Fruit fly (Drosophila melanogaster) whole organism, embryonic: Measurements from ENCODE around the gene CG6236.

Experiments
- Atf3 ChIP-seq: fragments of 200-800 bp; sonication (Bioruptor generic); optimal IDR thresholded peaks from 3 replicates; lab custom pipeline; 2016; ENCODE audit warnings: missing biosample characterization, missing genetic modification characterization
- C15 ChIP-seq: fragments of 200-800 bp; sonication (Bioruptor generic); IDR thresholded peaks from 3 replicates; pipeline ENCODE4 v1.3.6; 2022; ENCODE audit warnings: missing biosample characterization, missing genetic modification characterization
- CG10431 ChIP-seq: fragments of 200-800 bp; sonication (Bioruptor generic); optimal IDR thresholded peaks from 3 replicates; lab custom pipeline; 2018; ENCODE audit warnings: missing biosample characterization, mild to moderate bottlenecking, missing genetic modification characterization
- CG10462 ChIP-seq: fragments of 200-800 bp; sonication (Bioruptor generic); optimal IDR thresholded peaks from 2 replicates; lab custom pipeline; 2016; ENCODE audit warnings: missing biosample characterization, missing genetic modification characterization
- CG11504 ChIP-seq: fragments of 200-800 bp; sonication (Bioruptor generic); optimal IDR thresholded peaks from 3 replicates; lab custom pipeline; 2019; ENCODE audit warnings: missing biosample characterization, mild to moderate bottlenecking, missing genetic modification characterization, moderate library complexity
- CG15269 ChIP-seq: fragments of 200-800 bp; sonication (Bioruptor generic); optimal IDR thresholded peaks from 2 replicates; lab custom pipeline; 2018; ENCODE audit warnings: missing biosample characterization, mild to moderate bottlenecking, missing genetic modification characterization, moderate library complexity
- CG15514 ChIP-seq: fragments of 200-800 bp; sonication (Bioruptor generic); optimal IDR thresholded peaks from 3 replicates; lab custom pipeline; 2017; ENCODE audit warnings: missing biosample characterization, missing genetic modification characterization, mild to moderate bottlenecking, moderate library complexity, missing genetic modification reagents
- CG15601 ChIP-seq: fragments of 200-800 bp; sonication (Bioruptor generic); optimal IDR thresholded peaks from 3 replicates; lab custom pipeline; 2019; ENCODE audit warnings: missing biosample characterization, mild to moderate bottlenecking, missing genetic modification characterization, moderate library complexity
- CG17186 ChIP-seq: fragments of 200-800 bp; sonication (Bioruptor generic); optimal IDR thresholded peaks from 3 replicates; lab custom pipeline; 2017; ENCODE audit warnings: missing biosample characterization, missing genetic modification reagents, missing genetic modification characterization
- CG18262 ChIP-seq: fragments of 200-800 bp; optimal IDR thresholded peaks from 3 replicates; lab custom pipeline; 2019; ENCODE audit warnings: missing biosample characterization, mild to moderate bottlenecking, missing genetic modification characterization, moderate library complexity
- CG2129 ChIP-seq: fragments of 200-800 bp; sonication (Bioruptor generic); IDR thresholded peaks from 2 replicates; pipeline ENCODE4 v1.3.6; 2022; ENCODE audit warnings: missing biosample characterization, missing genetic modification characterization; ENCODE audit not compliant: partially characterized antibody
- CG2712 ChIP-seq: fragments of 200-800 bp; optimal IDR thresholded peaks from 3 replicates; lab custom pipeline; 2019; ENCODE audit warnings: missing biosample characterization, mild to moderate bottlenecking, missing genetic modification characterization, moderate library complexity
- CG3163 ChIP-seq: fragments of 200-800 bp; sonication (Bioruptor generic); optimal IDR thresholded peaks from 3 replicates; lab custom pipeline; 2016; ENCODE audit warnings: missing biosample characterization, missing genetic modification characterization
- CG32772 ChIP-seq: fragments of 200-800 bp; sonication (Bioruptor generic); IDR thresholded peaks from 2 replicates; pipeline ENCODE4 v1.3.6; 2022; ENCODE audit warnings: missing biosample characterization, missing genetic modification characterization
- CG4707 ChIP-seq: fragments of 200-800 bp; sonication (Bioruptor generic); optimal IDR thresholded peaks from 2 replicates; lab custom pipeline; 2018; ENCODE audit warnings: missing biosample characterization, mild to moderate bottlenecking, missing genetic modification characterization, moderate library complexity
- CG4854 ChIP-seq: fragments of 200-800 bp; sonication (Bioruptor generic); optimal IDR thresholded peaks from 2 replicates; lab custom pipeline; 2016; ENCODE audit warnings: missing biosample characterization, missing genetic modification characterization, inconsistent platforms
- CG8290 ChIP-seq, 3 experiments: fragments of 200-800 bp; sonication (Bioruptor generic); optimal IDR thresholded peaks; 2 replicates each; lab custom pipeline; 2016 to 2019; ENCODE audit warnings: missing biosample characterization in 3 of 3, missing genetic modification characterization in 3 of 3, mild to moderate bottlenecking in 2 of 3, moderate library complexity in 1 of 3
- CG8478 ChIP-seq: fragments of >200 bp; optimal IDR thresholded peaks from 2 replicates; lab custom pipeline; 2018
- D19A ChIP-seq: fragments of 200-800 bp; optimal IDR thresholded peaks from 3 replicates; lab custom pipeline; 2019; ENCODE audit warnings: missing biosample characterization, mild to moderate bottlenecking, missing genetic modification characterization, moderate library complexity
- Dbx ChIP-seq: fragments of 200-800 bp; sonication (Bioruptor generic); IDR thresholded peaks from 3 replicates; pipeline ENCODE4 v1.3.6; 2022; ENCODE audit warnings: missing biosample characterization, missing genetic modification characterization
- Dip2 ChIP-seq: fragments of 200-800 bp; sonication (Bioruptor generic); IDR thresholded peaks from 2 replicates; pipeline ENCODE4 v1.3.6; 2022; ENCODE audit warnings: missing biosample characterization, missing genetic modification characterization
- E2f1 ChIP-seq: fragments of 200-800 bp; sonication (Bioruptor generic); IDR thresholded peaks from 2 replicates; pipeline ENCODE4 v1.3.6; 2022; ENCODE audit warnings: missing biosample characterization, missing genetic modification characterization
- HLHmδ ChIP-seq: fragments of 200-800 bp; sonication (Bioruptor generic); optimal IDR thresholded peaks from 2 replicates; lab custom pipeline; 2018; ENCODE audit warnings: missing biosample characterization, mild to moderate bottlenecking, missing genetic modification characterization, moderate library complexity
- Med ChIP-seq: fragments of 200-800 bp; sonication (Bioruptor generic); peaks from one replicate; lab custom pipeline; 2016; ENCODE audit warnings: missing biosample characterization, missing genetic modification characterization, mild to moderate bottlenecking, inconsistent platforms, moderate library complexity
- Mrtf ChIP-seq: fragments of 200-800 bp; sonication (Bioruptor generic); IDR thresholded peaks from 3 replicates; pipeline ENCODE4 v1.3.6; 2022; ENCODE audit warnings: missing biosample characterization, missing genetic modification characterization
- NC2β ChIP-seq: fragments of 200-800 bp; sonication (Bioruptor generic); optimal IDR thresholded peaks from 2 replicates; lab custom pipeline; 2016; ENCODE audit warnings: missing biosample characterization, missing genetic modification characterization
- Opbp ChIP-seq: fragments of 200-800 bp; sonication (Bioruptor generic); IDR thresholded peaks from 3 replicates; pipeline ENCODE4 v1.3.6; 2022; ENCODE audit warnings: missing biosample characterization, missing genetic modification characterization; ENCODE audit not compliant: partially characterized antibody
- Pdp1 ChIP-seq, 2 experiments: fragments of 200-800 bp; sonication (Bioruptor generic); optimal IDR thresholded peaks; 3 replicates each; lab custom pipeline; 2016; ENCODE audit warnings: missing biosample characterization in 2 of 2, missing genetic modification characterization in 2 of 2, mild to moderate bottlenecking in 1 of 2, moderate library complexity in 1 of 2
- bab2 ChIP-seq: fragments of 200-800 bp; sonication (Bioruptor generic); optimal IDR thresholded peaks from 2 replicates; lab custom pipeline; 2016; ENCODE audit warnings: missing biosample characterization, missing genetic modification characterization
- bsh ChIP-seq, 2 experiments: fragments of 200-800 bp; sonication (Bioruptor generic); optimal IDR thresholded peaks; 2 replicates each; lab custom pipeline; 2017 to 2018; ENCODE audit warnings: mild to moderate bottlenecking in 2 of 2, missing biosample characterization in 2 of 2, missing genetic modification characterization in 2 of 2, moderate library complexity in 1 of 2
- cg ChIP-seq: fragments of 200-800 bp; sonication (Bioruptor generic); optimal IDR thresholded peaks from 3 replicates; lab custom pipeline; 2019; ENCODE audit warnings: missing biosample characterization, mild to moderate bottlenecking, missing genetic modification characterization, moderate library complexity
- chm ChIP-seq: fragments of 200-800 bp; sonication (Bioruptor generic); IDR thresholded peaks from 2 replicates; pipeline ENCODE4 v1.3.6; 2022; ENCODE audit warnings: missing biosample characterization, missing genetic modification characterization
- ci ChIP-seq: fragments of 200-800 bp; sonication (Bioruptor generic); IDR thresholded peaks from 3 replicates; pipeline ENCODE4 v1.3.6; 2022; ENCODE audit warnings: missing biosample characterization, missing genetic modification characterization
- dimm ChIP-seq: fragments of 200-800 bp; sonication (Bioruptor generic); IDR thresholded peaks from 2 replicates; pipeline ENCODE4 v1.3.6; 2022; ENCODE audit warnings: missing biosample characterization, missing genetic modification characterization
- kah ChIP-seq: fragments of 200-800 bp; sonication (Bioruptor generic); optimal IDR thresholded peaks from 2 replicates; lab custom pipeline; 2018; ENCODE audit warnings: missing biosample characterization, mild to moderate bottlenecking, missing genetic modification characterization
- lilli ChIP-seq: fragments of 200-800 bp; sonication (Bioruptor generic); optimal IDR thresholded peaks from 3 replicates; lab custom pipeline; 2016; ENCODE audit warnings: missing biosample characterization, missing genetic modification characterization
- lov ChIP-seq, 2 experiments: fragments of 200-800 bp in 1 of 2; fragments of >200 bp in 1 of 2; sonication (Bioruptor generic) in 1 of 2; IDR thresholded peaks in 1 of 2; optimal IDR thresholded peaks in 1 of 2; 2 replicates in 1 of 2; 3 replicates in 1 of 2; pipeline versions ENCODE4 v1.3.6 to Lab custom; 2017 to 2022; ENCODE audit warnings: missing biosample characterization in 1 of 2, missing genetic modification characterization in 1 of 2
- p53 ChIP-seq: fragments of 200-800 bp; sonication (Bioruptor generic); optimal IDR thresholded peaks from 2 replicates; lab custom pipeline; 2016; ENCODE audit warnings: missing biosample characterization, missing genetic modification characterization
- pan ChIP-seq, 4 experiments: fragments of >200 bp in 3 of 4; fragments of 200-800 bp in 1 of 4; sonication (Bioruptor generic) in 1 of 4; optimal IDR thresholded peaks in 3 of 4; IDR thresholded peaks in 1 of 4; 2 replicates each; pipeline versions ENCODE4 v1.3.6 to Lab custom; 2017 to 2022; ENCODE audit warnings: missing biosample characterization in 2 of 4, missing genetic modification characterization in 2 of 4, mixed read lengths in 1 of 4
- pzg ChIP-seq: fragments of 200-800 bp; sonication (Bioruptor generic); optimal IDR thresholded peaks from 3 replicates; lab custom pipeline; 2018; ENCODE audit warnings: missing biosample characterization, mild to moderate bottlenecking, missing genetic modification characterization, moderate library complexity
- sd ChIP-seq: fragments of 200-800 bp; sonication (Bioruptor generic); optimal IDR thresholded peaks from 3 replicates; lab custom pipeline; 2018; ENCODE audit warnings: missing biosample characterization, mild to moderate bottlenecking, missing genetic modification characterization, moderate library complexity
- sens ChIP-seq: fragments of 200-800 bp; sonication (Bioruptor generic); peaks from one replicate; lab custom pipeline; 2016; ENCODE audit warnings: missing biosample characterization, missing genetic modification characterization

Gene CG6236

DNA sequence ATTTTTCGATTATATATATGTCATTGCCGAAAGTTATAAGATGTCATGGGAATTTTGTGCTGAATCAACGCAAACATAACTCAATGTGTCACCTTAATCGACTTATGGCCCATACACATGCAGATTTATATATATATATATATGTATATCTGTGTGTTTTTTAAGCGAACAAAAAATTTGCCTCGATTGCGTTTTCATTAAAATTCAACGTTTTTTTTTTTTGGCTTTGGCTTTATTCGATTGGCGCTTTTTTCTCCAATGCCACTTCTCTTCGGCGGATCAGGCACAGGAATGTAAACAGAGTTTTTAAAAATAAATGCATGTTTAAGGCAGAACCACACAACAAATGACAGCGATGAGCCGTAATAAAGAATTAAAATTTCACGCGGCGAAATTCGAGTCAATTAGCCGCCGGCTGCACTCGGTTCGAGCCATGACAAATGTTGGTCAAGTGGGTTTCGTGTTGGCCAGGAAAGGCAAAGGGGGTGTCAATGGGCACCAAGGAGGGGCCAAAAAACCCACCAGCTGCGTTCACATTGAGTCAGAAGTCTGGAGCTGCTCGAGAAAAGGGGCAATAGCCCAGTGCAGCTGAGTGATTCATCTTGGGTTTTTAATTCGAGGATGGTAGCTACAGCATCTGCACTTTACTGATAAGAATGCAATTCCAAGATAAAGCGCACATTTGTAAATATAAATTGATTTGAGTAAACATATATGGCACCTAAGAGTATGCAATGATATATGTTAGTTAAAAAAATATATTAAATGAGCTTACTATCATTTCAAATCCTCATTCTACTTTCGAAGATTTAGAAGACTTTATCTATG is 44.9 kb downstream of the CG6236 start:
- TF ChIP-seq Dbx (GFP tag; lab: Robert Waterston, UW) (0 out of 3 replicates have a peak, but pooled peaks have one; percentile 22), C15 (GFP tag; lab: Robert Waterston, UW) (0 out of 3 replicates have a peak, but pooled peaks have one; percentile 19), CG15514 (GFP tag; lab: Kevin White, UChicago) (no peak)

DNA sequence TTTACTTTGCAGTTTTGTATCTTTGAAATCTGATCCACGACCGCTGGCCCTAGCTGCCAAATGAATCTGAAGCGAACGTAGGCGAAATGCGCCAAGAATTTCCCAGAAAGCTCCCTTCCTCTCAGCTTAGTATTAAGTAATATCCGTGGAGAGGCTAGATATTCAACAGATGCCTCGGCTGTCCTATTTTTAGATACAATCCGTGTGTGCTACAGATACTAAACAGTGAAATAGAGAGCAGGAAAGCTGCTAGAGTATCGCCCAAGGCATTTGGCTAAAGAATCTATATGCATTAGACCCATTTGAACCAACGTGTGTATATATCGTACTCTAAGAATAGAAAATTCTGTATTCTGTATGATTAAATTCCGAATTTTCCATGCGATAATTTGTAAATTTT is 45.7 kb downstream of the CG6236 start:
- TF ChIP-seq CG15269 (tag; lab: Kevin White, UChicago) (no peak), CG10431 (GFP tag; lab: Kevin White, UChicago) (no peak), Dip2 (no peak), bsh (GFP tag; optimal IDR thresholded peaks at IDR 0.05; lab: Kevin White, UChicago) (no peak), NC2β (GFP tag; lab: Kevin White, UChicago) (no peak), CG4707 (no peak), HLHmδ (GFP tag; lab: Kevin White, UChicago) (no peak), lilli (peak; percentile 18), D19A (tag; lab: Kevin White, UChicago) (peak; percentile 18), Med (GFP tag; lab: Kevin White, UChicago) (peak; percentile 23), CG32772 (GFP tag; lab: Robert Waterston, UW) (0 out of 2 replicates have a peak, but pooled peaks have one; percentile 17), kah (GFP tag; lab: Kevin White, UChicago) (peak; percentile 69), sd (tag; lab: Kevin White, UChicago) (peak; percentile 57), pzg (no peak)
- TF ChIP-seq, all 482 proteins: peak for 6

dm6 chr3R:15281335-15281963 is 46.6 kb downstream of the CG6236 start:
- TF ChIP-seq CG2129 (GFP tag; lab: Robert Waterston, UW) (no peak), E2f1 (GFP tag; lab: Robert Waterston, UW) (peak; percentile 5; the same call in 1 of the 2 replicates), cg (GFP tag; lab: Kevin White, UChicago) (peak; percentile 80), p53 (no peak), pan (optimal IDR thresholded peaks at IDR 0.05; lab: Kevin White, UChicago) (no peak), pan (GFP tag; optimal IDR thresholded peaks at IDR 0.05 in 1 of 2, IDR thresholded peaks at IDR 0.05 in 1 of 2) (peak in 1 of 2 experiments; percentile 2), dimm (no peak), Atf3 (no peak), CG4854 (no peak), lov (optimal IDR thresholded peaks at IDR 0.05; lab: Kevin White, UChicago) (no peak), lov (GFP tag; IDR thresholded peaks at IDR 0.05; lab: Robert Waterston, UW) (peak; percentile 62; the same call in 1 of the 3 replicates), CG18262 (tag; lab: Kevin White, UChicago) (peak; percentile 7), Pdp1 (GFP tag; optimal IDR thresholded peaks at IDR 0.05; lab: Kevin White, UChicago) (peak in 1 of 2 experiments; percentile 72), chm (peak; percentile 54; the same call in 1 of the 2 replicates), CG8478 (lab: Kevin White, UChicago) (no peak), CG17186 (GFP tag; lab: Kevin White, UChicago) (no peak), bab2 (GFP tag; lab: Kevin White, UChicago) (no peak), CG10462 (GFP tag; lab: Kevin White, UChicago) (no peak), CG11504 (peak; percentile 11), CG4707 (no peak), CG8290 (GFP tag; optimal IDR thresholded peaks at IDR 0.05; lab: Kevin White, UChicago) (no peak), CG8290 (tag; optimal IDR thresholded peaks at IDR 0.05; lab: Kevin White, UChicago) (peak in 1 of 2 experiments; percentile 10), ci (GFP tag; lab: Robert Waterston, UW) (peak; percentile 32; the same call in 1 of the 3 replicates), CG3163 (no peak), CG15601 (tag; lab: Kevin White, UChicago) (peak; percentile 99), sens (GFP tag; lab: Kevin White, UChicago) (peak; percentile 16), CG2712 (tag; lab: Kevin White, UChicago) (peak; percentile 28), Opbp (no peak), Mrtf (GFP tag; lab: Robert Waterston, UW) (0 out of 3 replicates have a peak, but pooled peaks have one; percentile 4)
